Worm (Caenorhabditis elegans) whole organism, L4 larva: ENCODE data around the gene nlp-20.

Source experiments
- D1046.2 ChIP-seq: fragments of 200-800 bp; sonication (Bioruptor generic); IDR thresholded peaks from 2 replicates; pipeline ENCODE4 v1.3.6; 2022; ENCODE audit warnings: missing genetic modification characterization, missing compliant biosample characterization
- F49E8.2 ChIP-seq: sonication (generic microtip); optimal IDR thresholded peaks from 2 replicates; lab custom pipeline; 2016; ENCODE audit warnings: missing compliant biosample characterization, mild to moderate bottlenecking, missing genetic modification characterization, borderline replicate concordance
- Y105C5A.15 ChIP-seq: fragments of 200-800 bp; sonication (Bioruptor generic); IDR thresholded peaks from 2 replicates; pipeline ENCODE4 v1.3.6; 2022; ENCODE audit warnings: missing genetic modification characterization, missing compliant biosample characterization
- ZK546.5 ChIP-seq, 2 experiments: sonication (generic microtip); optimal IDR thresholded peaks; 2 replicates each; lab custom pipeline; 2017; ENCODE audit warnings: missing biosample characterization in 2 of 2, missing genetic modification characterization in 2 of 2
- aly-2 ChIP-seq: sonication (generic microtip); optimal IDR thresholded peaks from 2 replicates; lab custom pipeline; 2018; ENCODE audit warnings: missing biosample characterization, missing genetic modification characterization
- arid-1 ChIP-seq: fragments of 200-800 bp; sonication (Bioruptor generic); conservative IDR thresholded peaks from 2 replicates; pipeline ENCODE4 v1.3.6; 2022; ENCODE audit warnings: missing genetic modification reagents, missing genetic modification characterization, missing compliant biosample characterization
- attf-4 ChIP-seq: sonication (generic microtip); optimal IDR thresholded peaks from 3 replicates; lab custom pipeline; 2017; ENCODE audit warnings: missing biosample characterization, missing genetic modification characterization
- ceh-20 ChIP-seq: fragments of 200-800 bp; sonication (Bioruptor generic); IDR thresholded peaks from 2 replicates; pipeline ENCODE4 v1.3.6; 2022; ENCODE audit warnings: missing genetic modification reagents, missing genetic modification characterization, missing compliant biosample characterization
- ceh-44 ChIP-seq: fragments of 200-800 bp; sonication (Bioruptor generic); IDR thresholded peaks from 2 replicates; pipeline ENCODE4 v1.3.6; 2022; ENCODE audit warnings: missing genetic modification reagents, missing genetic modification characterization, missing compliant biosample characterization
- daf-8 ChIP-seq: fragments of 200-800 bp; sonication (Bioruptor generic); IDR thresholded peaks from 2 replicates; pipeline ENCODE4 v1.3.6; 2022; ENCODE audit warnings: missing genetic modification characterization, missing compliant biosample characterization
- duxl-1 ChIP-seq: sonication (generic microtip); optimal IDR thresholded peaks from 2 replicates; lab custom pipeline; 2016; ENCODE audit warnings: mild to moderate bottlenecking, missing genetic modification characterization, moderate library complexity, missing compliant biosample characterization; ENCODE audit not compliant: poor library complexity
- egl-27 ChIP-seq: sonication (generic microtip); optimal IDR thresholded peaks from 3 replicates; lab custom pipeline; 2017; ENCODE audit warnings: missing biosample characterization, missing genetic modification reagents, missing genetic modification characterization
- fkh-10 ChIP-seq: fragments of 150-350 bp; optimal IDR thresholded peaks from 2 replicates; lab custom pipeline; 2014; ENCODE audit warnings: missing biosample characterization, missing genetic modification reagents, missing genetic modification characterization
- lin-1 ChIP-seq: fragments of 200-800 bp; sonication (Bioruptor generic); IDR thresholded peaks from 2 replicates; pipeline ENCODE4 v1.3.6; 2022; ENCODE audit warnings: missing genetic modification reagents, missing genetic modification characterization, missing compliant biosample characterization
- lin-13 ChIP-seq: fragments of 150-350 bp; optimal IDR thresholded peaks from 2 replicates; lab custom pipeline; 2014; ENCODE audit warnings: missing biosample characterization, missing genetic modification reagents, missing genetic modification characterization
- lin-15B ChIP-seq: fragments of 150-350 bp; sonication (generic microtip); optimal IDR thresholded peaks from 3 replicates; lab custom pipeline; 2014; ENCODE audit warnings: missing biosample characterization, missing genetic modification characterization
- lin-38 ChIP-seq: fragments of 200-800 bp; sonication (Bioruptor generic); IDR thresholded peaks from 2 replicates; pipeline ENCODE4 v1.3.6; 2022; ENCODE audit warnings: missing genetic modification reagents, missing genetic modification characterization, missing compliant biosample characterization
- madf-5 ChIP-seq, 2 experiments: fragments of 200-800 bp; sonication (Bioruptor generic); IDR thresholded peaks; 2 replicates each; pipeline ENCODE4 v1.3.6; 2022; ENCODE audit warnings: missing compliant biosample characterization in 2 of 2, missing genetic modification characterization in 2 of 2
- mep-1 ChIP-seq: fragments of 150-350 bp; sonication (generic microtip); optimal IDR thresholded peaks from 3 replicates; lab custom pipeline; 2014; ENCODE audit warnings: missing biosample characterization, missing genetic modification characterization
- nhr-10 ChIP-seq: fragments of 150-350 bp; optimal IDR thresholded peaks from 2 replicates; lab custom pipeline; 2014; ENCODE audit warnings: missing biosample characterization, missing genetic modification characterization
- nhr-11 ChIP-seq: fragments of 150-350 bp; optimal IDR thresholded peaks from 2 replicates; lab custom pipeline; 2014; ENCODE audit warnings: missing biosample characterization, missing genetic modification characterization
- nhr-25 ChIP-seq: sonication (generic microtip); optimal IDR thresholded peaks from 2 replicates; lab custom pipeline; 2017; ENCODE audit warnings: missing genetic modification characterization, mild to moderate bottlenecking, missing compliant biosample characterization, antibody characterized with exemption, moderate library complexity, borderline replicate concordance; ENCODE audit not compliant: insufficient read depth
- nhr-28 ChIP-seq: fragments of 150-350 bp; optimal IDR thresholded peaks from 2 replicates; lab custom pipeline; 2014; ENCODE audit warnings: missing biosample characterization, missing genetic modification characterization
- nhr-48 ChIP-seq: sonication (generic microtip); optimal IDR thresholded peaks from 2 replicates; lab custom pipeline; 2016; ENCODE audit warnings: mild to moderate bottlenecking, missing genetic modification characterization, missing compliant biosample characterization
- php-3 ChIP-seq: fragments of 200-800 bp; sonication (Bioruptor generic); IDR thresholded peaks from 2 replicates; pipeline ENCODE4 v1.3.6; 2022; ENCODE audit warnings: missing genetic modification reagents, missing genetic modification characterization, missing compliant biosample characterization
- pqm-1 ChIP-seq: sonication (generic microtip); optimal IDR thresholded peaks from 2 replicates; lab custom pipeline; 2017; ENCODE audit warnings: missing biosample characterization, missing genetic modification characterization
- snpc-4 ChIP-seq: fragments of 150-350 bp; optimal IDR thresholded peaks from 2 replicates; lab custom pipeline; 2014; ENCODE audit warnings: missing biosample characterization, missing genetic modification characterization
- spr-1 ChIP-seq: sonication (generic microtip); optimal IDR thresholded peaks from 2 replicates; lab custom pipeline; 2016; ENCODE audit warnings: mild to moderate bottlenecking, missing genetic modification characterization, missing compliant biosample characterization
- spr-3 ChIP-seq: fragments of 200-800 bp; sonication (Bioruptor generic); optimal IDR thresholded peaks from 2 replicates; lab custom pipeline; 2018; ENCODE audit warnings: mild to moderate bottlenecking, missing genetic modification characterization, missing compliant biosample characterization
- tra-1 ChIP-seq: fragments of 200-800 bp; sonication (Bioruptor generic); IDR thresholded peaks from 2 replicates; pipeline ENCODE4 v1.3.6; 2022; ENCODE audit warnings: missing genetic modification reagents, missing genetic modification characterization, missing compliant biosample characterization
- unc-62 ChIP-seq, 3 experiments: fragments of 150-350 bp in 1 of 3; sonication (generic microtip); optimal IDR thresholded peaks in 2 of 3; peaks in 1 of 3; 1 replicate in 1 of 3; 2 replicates in 2 of 3; lab custom pipeline; 2014 to 2017; ENCODE audit warnings: missing biosample characterization in 3 of 3, missing genetic modification characterization in 3 of 3, missing genetic modification reagents in 3 of 3, missing genotype in 1 of 3
- zag-1 ChIP-seq: fragments of 150-350 bp; optimal IDR thresholded peaks from 2 replicates; lab custom pipeline; 2014; ENCODE audit warnings: missing biosample characterization, missing genetic modification characterization
- zfp-2 ChIP-seq: sonication (generic microtip); optimal IDR thresholded peaks from 2 replicates; lab custom pipeline; 2016; ENCODE audit warnings: mild to moderate bottlenecking, missing genetic modification characterization, missing compliant biosample characterization
- zfp-3 ChIP-seq: fragments of 200-800 bp; sonication (Bioruptor generic); conservative IDR thresholded peaks from 2 replicates; pipeline ENCODE4 v1.3.6; 2022; ENCODE audit warnings: missing genetic modification reagents, missing genetic modification characterization, missing compliant biosample characterization

Gene nlp-20

ce11 chrIV:7653198-7653597 is 10.3 kb upstream of the nlp-20 start:
- TF ChIP-seq ZK546.5 (tag; optimal IDR thresholded peaks at IDR 0.05; lab: Kevin White, UChicago): no peak
- TF ChIP-seq nhr-28 (tag; lab: Kevin White, UChicago): peak; percentile 73
- TF ChIP-seq pqm-1 (tag; lab: Kevin White, UChicago): peak; percentile 23

ce11 chrIV:7651120-7651519 is 8.2 kb upstream of the nlp-20 start, which contains the start of gene cima-1:
TSS of gene cima-1 (plus strand) at chrIV:7651459.
- TF ChIP-seq daf-8: no peak
- TF ChIP-seq nhr-28 (tag; lab: Kevin White, UChicago): peak; percentile 83
- TF ChIP-seq aly-2 (tag; lab: Kevin White, UChicago): no peak
- TF ChIP-seq, all 104 proteins: peak for 1

DNA sequence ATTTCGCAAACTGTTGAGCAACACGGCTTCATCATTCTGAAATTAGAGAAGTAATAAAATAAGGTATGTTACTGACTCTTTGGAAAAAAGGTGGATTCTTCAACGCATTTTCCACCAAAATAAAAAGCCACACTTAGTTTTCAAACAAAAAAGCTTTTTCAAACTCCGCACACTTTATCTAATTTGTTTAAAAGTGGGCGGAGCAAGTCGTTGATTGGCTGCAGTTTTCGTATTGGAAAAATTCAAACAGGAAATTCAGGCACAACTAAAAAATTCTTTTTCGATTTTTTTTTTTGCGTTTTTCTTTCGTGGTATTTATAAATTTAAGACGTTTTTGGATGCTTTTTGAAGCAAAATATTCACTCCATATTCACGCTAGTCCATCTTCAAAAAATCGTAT is 7.6 kb upstream of the nlp-20 start:
- TF ChIP-seq attf-4 (tag; lab: Kevin White, UChicago) (no peak), nhr-25 (tag; lab: Kevin White, UChicago) (no peak), tra-1 (no peak), nhr-10 (tag; lab: Kevin White, UChicago) (no peak), Y105C5A.15 (GFP tag; lab: Robert Waterston, UW) (no peak), lin-38 (no peak), arid-1 (GFP tag; lab: Robert Waterston, UW) (no peak), madf-5 (GFP tag; IDR thresholded peaks at IDR 0.05; lab: Robert Waterston, UW) (no peak), ceh-20 (GFP tag; lab: Robert Waterston, UW) (no peak), fkh-10 (GFP tag; lab: Kevin White, UChicago) (no peak), zfp-3 (GFP tag; lab: Robert Waterston, UW) (no peak), php-3 (GFP tag; lab: Robert Waterston, UW) (no peak), nhr-11 (tag; lab: Kevin White, UChicago) (no peak)

- peak in 1 of 2 experiments; percentile 95 for TF ChIP-seq unc-62 (GFP tag; optimal IDR thresholded peaks at IDR 0.05 in 1 of 2; lab: Kevin White, UChicago)
- TF ChIP-seq unc-62 (tag; optimal IDR thresholded peaks at IDR 0.05; lab: Kevin White, UChicago): no peak
- TF ChIP-seq nhr-48 (tag; lab: Kevin White, UChicago): no peak
Observed at ce11 chrIV:7646861-7647260, 4.0 kb upstream of the nlp-20 start.

ce11 chrIV:7646119-7646518 is 3.2 kb upstream of the nlp-20 start, which contains the start of gene hmg-5:
TSS of gene hmg-5 (minus strand) at chrIV:7646219.
- TF ChIP-seq ceh-44 (GFP tag; lab: Robert Waterston, UW): no peak
- TF ChIP-seq zfp-2 (tag; lab: Kevin White, UChicago): no peak
- TF ChIP-seq lin-13 (GFP tag; lab: Kevin White, UChicago): no peak
- no peak for TF ChIP-seq mep-1 (tag; lab: Kevin White, UChicago)
- TF ChIP-seq zfp-3 (GFP tag; lab: Robert Waterston, UW): no peak
- TF ChIP-seq spr-3 (GFP tag; lab: Kevin White, UChicago): no peak
- no peak for TF ChIP-seq lin-1 (GFP tag; lab: Robert Waterston, UW)
- TF ChIP-seq spr-1 (tag; lab: Kevin White, UChicago): no peak
- no peak for TF ChIP-seq unc-62 (GFP tag; optimal IDR thresholded peaks at IDR 0.05 in 1 of 2; lab: Kevin White, UChicago)
- TF ChIP-seq unc-62 (tag; optimal IDR thresholded peaks at IDR 0.05; lab: Kevin White, UChicago): no peak
- no peak for TF ChIP-seq duxl-1
- TF ChIP-seq zag-1 (tag; lab: Kevin White, UChicago): no peak
- TF ChIP-seq egl-27 (tag; lab: Kevin White, UChicago): no peak
- TF ChIP-seq snpc-4 (tag; lab: Kevin White, UChicago): no peak
- TF ChIP-seq F49E8.2 (tag; lab: Kevin White, UChicago): no peak
- TF ChIP-seq D1046.2: no peak
- TF ChIP-seq lin-15B (tag; lab: Kevin White, UChicago): no peak
